Fruit fly (Drosophila melanogaster) whole organism, embryonic: ENCODE measurements around the gene Rgl.

Experiments
- ATbp ChIP-seq: fragments of 200-800 bp; sonication (Bioruptor generic); optimal IDR thresholded peaks from 2 replicates; lab custom pipeline; 2017; ENCODE audit warnings: missing biosample characterization, mild to moderate bottlenecking, missing genetic modification characterization, missing genetic modification reagents
- B-H1 ChIP-seq: fragments of 200-800 bp; sonication (Bioruptor generic); IDR thresholded peaks from 3 replicates; pipeline ENCODE4 v1.3.6; 2022; ENCODE audit warnings: missing biosample characterization, missing genetic modification characterization
- BEAF-32 ChIP-seq: fragments of 200-800 bp; sonication (Bioruptor generic); optimal IDR thresholded peaks from 3 replicates; lab custom pipeline; 2017; ENCODE audit warnings: missing biosample characterization, missing genetic modification characterization, mild to moderate bottlenecking, moderate library complexity, missing genetic modification reagents
- Bdp1 ChIP-seq: fragments of 200-800 bp; sonication (Bioruptor generic); optimal IDR thresholded peaks from 3 replicates; lab custom pipeline; 2016; ENCODE audit warnings: missing biosample characterization, missing genetic modification characterization
- CG11093 ChIP-seq: fragments of 200-800 bp; sonication (Bioruptor generic); IDR thresholded peaks from 3 replicates; pipeline ENCODE4 v1.3.6; 2022; ENCODE audit warnings: missing biosample characterization, missing genetic modification characterization
- CG11456 ChIP-seq: fragments of 200-800 bp; sonication (Bioruptor generic); IDR thresholded peaks from 3 replicates; pipeline ENCODE4 v1.3.6; 2022; ENCODE audit warnings: missing biosample characterization, missing genetic modification characterization
- CG11696 ChIP-seq: fragments of 200-800 bp; sonication (Bioruptor generic); IDR thresholded peaks from 2 replicates; pipeline ENCODE4 v1.3.6; 2022; ENCODE audit warnings: missing biosample characterization, missing genetic modification characterization
- CG12071 ChIP-seq: fragments of 200-800 bp; sonication (Bioruptor generic); optimal IDR thresholded peaks from 3 replicates; lab custom pipeline; 2018; ENCODE audit warnings: missing biosample characterization, mild to moderate bottlenecking, missing genetic modification characterization
- CG1233 ChIP-seq: fragments of 200-800 bp; sonication (Bioruptor generic); optimal IDR thresholded peaks from 4 replicates; lab custom pipeline; 2018; ENCODE audit warnings: missing biosample characterization, mild to moderate bottlenecking, missing genetic modification characterization
- CG1647 ChIP-seq: fragments of 200-800 bp; sonication (Bioruptor generic); optimal IDR thresholded peaks from 3 replicates; lab custom pipeline; 2016; ENCODE audit warnings: missing biosample characterization, missing genetic modification characterization
- CG18476 ChIP-seq: fragments of 200-800 bp; sonication (Bioruptor generic); optimal IDR thresholded peaks from 2 replicates; lab custom pipeline; 2016; ENCODE audit warnings: missing biosample characterization, mild to moderate bottlenecking, missing genetic modification characterization
- CG3065 ChIP-seq: fragments of 200-800 bp; sonication (Bioruptor generic); optimal IDR thresholded peaks from 2 replicates; lab custom pipeline; 2016; ENCODE audit warnings: missing biosample characterization, missing genetic modification characterization
- CG5180 ChIP-seq: fragments of 200-800 bp; sonication (Bioruptor generic); optimal IDR thresholded peaks from 3 replicates; lab custom pipeline; 2017; ENCODE audit warnings: missing biosample characterization, missing genetic modification characterization, mild to moderate bottlenecking, moderate library complexity, missing genetic modification reagents
- CG5245 ChIP-seq: fragments of 200-800 bp; sonication (Bioruptor generic); optimal IDR thresholded peaks from 3 replicates; lab custom pipeline; 2016; ENCODE audit warnings: missing biosample characterization, missing genetic modification characterization
- CG6175 ChIP-seq: fragments of 200-800 bp; sonication (Bioruptor generic); IDR thresholded peaks from 3 replicates; pipeline ENCODE4 v1.3.6; 2022; ENCODE audit warnings: missing biosample characterization, missing genetic modification characterization
- CG7786 ChIP-seq: fragments of 200-800 bp; sonication (Bioruptor generic); optimal IDR thresholded peaks from 2 replicates; lab custom pipeline; 2016; ENCODE audit warnings: missing biosample characterization, missing genetic modification characterization
- CG8290 ChIP-seq, 3 experiments: fragments of 200-800 bp; sonication (Bioruptor generic); optimal IDR thresholded peaks; 2 replicates each; lab custom pipeline; 2016 to 2019; ENCODE audit warnings: missing biosample characterization in 3 of 3, missing genetic modification characterization in 3 of 3, mild to moderate bottlenecking in 2 of 3, moderate library complexity in 1 of 3
- CG9215 ChIP-seq: fragments of 200-800 bp; sonication (Bioruptor generic); IDR thresholded peaks from 2 replicates; pipeline ENCODE4 v1.3.6; 2022; ENCODE audit warnings: missing biosample characterization, missing genetic modification characterization
- CG9437 ChIP-seq: fragments of 200-800 bp; sonication (Bioruptor generic); optimal IDR thresholded peaks from 2 replicates; lab custom pipeline; 2018; ENCODE audit warnings: missing biosample characterization, mild to moderate bottlenecking, missing genetic modification characterization
- CG9609 ChIP-seq: fragments of 200-800 bp; sonication (Bioruptor generic); optimal IDR thresholded peaks from 3 replicates; lab custom pipeline; 2016; ENCODE audit warnings: missing biosample characterization, missing genetic modification characterization
- CG9817 ChIP-seq: fragments of 200-800 bp; sonication (Bioruptor generic); optimal IDR thresholded peaks from 2 replicates; lab custom pipeline; 2018; ENCODE audit warnings: missing biosample characterization, mild to moderate bottlenecking, missing genetic modification characterization, moderate library complexity
- D19B ChIP-seq: fragments of 200-800 bp; sonication (Bioruptor generic); optimal IDR thresholded peaks from 2 replicates; lab custom pipeline; 2017; ENCODE audit warnings: missing biosample characterization, mild to moderate bottlenecking, missing genetic modification characterization
- Doc3 ChIP-seq: fragments of 200-800 bp; sonication (Bioruptor generic); IDR thresholded peaks from 3 replicates; pipeline ENCODE4 v1.3.6; 2022; ENCODE audit warnings: missing biosample characterization, missing genetic modification characterization; ENCODE audit not compliant: partially characterized antibody
- Dref ChIP-seq: fragments of 200-800 bp; sonication (Bioruptor generic); IDR thresholded peaks from 2 replicates; pipeline ENCODE4 v1.3.6; 2022; ENCODE audit warnings: missing biosample characterization, missing genetic modification characterization
- E2f2 ChIP-seq: fragments of 200-800 bp; sonication (Bioruptor generic); IDR thresholded peaks from 2 replicates; pipeline ENCODE4 v1.3.6; 2022; ENCODE audit warnings: missing biosample characterization, missing genetic modification characterization
- Mad ChIP-seq: fragments of 200-800 bp; sonication (Bioruptor generic); optimal IDR thresholded peaks from 2 replicates; lab custom pipeline; 2016; ENCODE audit warnings: missing biosample characterization, missing genetic modification characterization
- Rfx ChIP-seq: fragments of 200-800 bp; sonication (Bioruptor generic); IDR thresholded peaks from 2 replicates; pipeline ENCODE4 v1.3.6; 2022; ENCODE audit warnings: missing biosample characterization, missing genetic modification characterization
- Rx ChIP-seq: fragments of 200-800 bp; sonication (Bioruptor generic); IDR thresholded peaks from 2 replicates; pipeline ENCODE4 v1.3.6; 2022; ENCODE audit warnings: missing biosample characterization, missing genetic modification characterization
- Taf1 ChIP-seq: fragments of 200-800 bp; sonication (Bioruptor generic); IDR thresholded peaks from 2 replicates; pipeline ENCODE4 v1.3.6; 2022; ENCODE audit warnings: missing biosample characterization, missing genetic modification characterization
- Usf ChIP-seq: fragments of 200-800 bp; sonication (Bioruptor generic); optimal IDR thresholded peaks from 2 replicates; lab custom pipeline; 2017; ENCODE audit warnings: missing genotype, missing biosample characterization, missing genetic modification characterization
- chinmo ChIP-seq: fragments of 200-800 bp; sonication (Bioruptor generic); IDR thresholded peaks from 4 replicates; pipeline ENCODE4 v1.3.6; 2022; ENCODE audit warnings: missing biosample characterization, missing genetic modification characterization; ENCODE audit not compliant: partially characterized antibody
- dm ChIP-seq: fragments of 200-800 bp; sonication (Bioruptor generic); optimal IDR thresholded peaks from 3 replicates; lab custom pipeline; 2016; ENCODE audit warnings: missing biosample characterization, missing genetic modification characterization
- ems ChIP-seq: fragments of 200-800 bp; sonication (Bioruptor generic); optimal IDR thresholded peaks from 3 replicates; lab custom pipeline; 2016; ENCODE audit warnings: missing biosample characterization, missing genetic modification characterization
- eyg ChIP-seq: fragments of 200-800 bp; sonication (Bioruptor generic); optimal IDR thresholded peaks from 3 replicates; lab custom pipeline; 2016; ENCODE audit warnings: missing biosample characterization, missing genetic modification characterization
- fd102C ChIP-seq: fragments of 200-800 bp; sonication (Bioruptor generic); optimal IDR thresholded peaks from 2 replicates; lab custom pipeline; 2018; ENCODE audit warnings: missing biosample characterization, mild to moderate bottlenecking, missing genetic modification characterization, moderate library complexity
- gt ChIP-seq: fragments of 200-800 bp; sonication (Bioruptor generic); IDR thresholded peaks from 2 replicates; pipeline ENCODE4 v1.3.6; 2022; ENCODE audit warnings: missing biosample characterization, missing genetic modification characterization
- her ChIP-seq: fragments of 200-800 bp; sonication (Bioruptor generic); optimal IDR thresholded peaks from 2 replicates; lab custom pipeline; 2016; ENCODE audit warnings: missing biosample characterization, missing genetic modification characterization
- lilli ChIP-seq: fragments of 200-800 bp; sonication (Bioruptor generic); optimal IDR thresholded peaks from 3 replicates; lab custom pipeline; 2016; ENCODE audit warnings: missing biosample characterization, missing genetic modification characterization
- org-1 ChIP-seq: fragments of 200-800 bp; sonication (Bioruptor generic); optimal IDR thresholded peaks from 2 replicates; lab custom pipeline; 2017; ENCODE audit warnings: missing biosample characterization, missing genetic modification characterization
- phol ChIP-seq: fragments of 200-800 bp; sonication (Bioruptor generic); optimal IDR thresholded peaks from 3 replicates; lab custom pipeline; 2018; ENCODE audit warnings: missing biosample characterization, mild to moderate bottlenecking, missing genetic modification characterization, moderate library complexity
- ranshi ChIP-seq: fragments of 200-800 bp; sonication (Bioruptor generic); IDR thresholded peaks from 2 replicates; pipeline ENCODE4 v1.3.6; 2022; ENCODE audit warnings: missing biosample characterization, missing genetic modification characterization
- run ChIP-seq: fragments of 200-800 bp; sonication (Bioruptor generic); optimal IDR thresholded peaks from 3 replicates; lab custom pipeline; 2018; ENCODE audit warnings: missing biosample characterization, mild to moderate bottlenecking, missing genetic modification characterization
- tap ChIP-seq: fragments of 200-800 bp; optimal IDR thresholded peaks from 3 replicates; lab custom pipeline; 2019; ENCODE audit warnings: missing biosample characterization, mild to moderate bottlenecking, missing genetic modification characterization, moderate library complexity
- tgo ChIP-seq: fragments of 200-800 bp; sonication (Bioruptor generic); IDR thresholded peaks from 3 replicates; pipeline ENCODE4 v1.3.6; 2022; ENCODE audit warnings: missing biosample characterization, missing genetic modification characterization
- tio ChIP-seq: fragments of 200-800 bp; sonication (Bioruptor generic); optimal IDR thresholded peaks from 2 replicates; lab custom pipeline; 2017; ENCODE audit warnings: missing biosample characterization, missing genetic modification characterization, inconsistent platforms
- usp ChIP-seq: fragments of >200 bp; optimal IDR thresholded peaks from 2 replicates; lab custom pipeline; 2017; ENCODE audit warnings: missing biosample characterization, missing genetic modification characterization
- vvl ChIP-seq: fragments of 200-800 bp; sonication (Bioruptor generic); IDR thresholded peaks from 2 replicates; pipeline ENCODE4 v1.3.6; 2022; ENCODE audit warnings: missing biosample characterization, missing genetic modification characterization
- zen ChIP-seq: fragments of 200-800 bp; sonication (Bioruptor generic); optimal IDR thresholded peaks from 3 replicates; lab custom pipeline; 2018; ENCODE audit warnings: missing biosample characterization, mild to moderate bottlenecking, missing genetic modification characterization, moderate library complexity
- zfh2 ChIP-seq: fragments of 200-800 bp; sonication (Bioruptor generic); optimal IDR thresholded peaks from 2 replicates; lab custom pipeline; 2016; ENCODE audit warnings: missing biosample characterization, missing genetic modification characterization

The Rgl gene

dm6 chr3L:13923332-13924272 lies 1.5 kb downstream of the Rgl start (continued):
- no peak for TF ChIP-seq org-1 (GFP tag; lab: Kevin White, UChicago)
- TF ChIP-seq her (GFP tag; lab: Kevin White, UChicago) = peak; percentile 8
- TF ChIP-seq CG6175 (GFP tag; lab: Robert Waterston, UW) = peak; percentile 37; the same call in 2 of the 3 replicates
- TF ChIP-seq CG5245 (GFP tag; lab: Kevin White, UChicago) = no peak
- TF ChIP-seq Bdp1 (GFP tag; lab: Kevin White, UChicago) = no peak
- no peak for TF ChIP-seq dm
- TF ChIP-seq Dref (GFP tag; lab: Robert Waterston, UW) = no peak
- TF ChIP-seq CG8290 (GFP tag; optimal IDR thresholded peaks at IDR 0.05; lab: Kevin White, UChicago) = no peak
- TF ChIP-seq CG8290 (tag; optimal IDR thresholded peaks at IDR 0.05; lab: Kevin White, UChicago) = no peak
- no peak for TF ChIP-seq ATbp
- no peak for TF ChIP-seq Doc3 (GFP tag; lab: Robert Waterston, UW)
- peak; percentile 39 for TF ChIP-seq phol (tag; lab: Kevin White, UChicago)
- no peak for TF ChIP-seq fd102C (GFP tag; lab: Kevin White, UChicago)
- TF ChIP-seq CG9215 (GFP tag; lab: Robert Waterston, UW) = peak; percentile 71
- no peak for TF ChIP-seq ems (GFP tag; lab: Kevin White, UChicago)
- peak; percentile 41 for TF ChIP-seq lilli (GFP tag; lab: Kevin White, UChicago)
- no peak for TF ChIP-seq tap (tag; lab: Kevin White, UChicago)
- no peak for TF ChIP-seq CG11093
- peak; percentile 8 for TF ChIP-seq CG1233 (GFP tag; lab: Kevin White, UChicago)
- TF ChIP-seq CG11456 (GFP tag; lab: Robert Waterston, UW) = peak; percentile 77
- peak; percentile 4 for TF ChIP-seq CG9437 (GFP tag; lab: Kevin White, UChicago)
- no peak for TF ChIP-seq BEAF-32 (GFP tag; lab: Kevin White, UChicago)
- TF ChIP-seq usp (GFP tag; lab: Kevin White, UChicago) = no peak
- peak; percentile 74 for TF ChIP-seq tgo
- no peak for TF ChIP-seq run (tag; lab: Kevin White, UChicago)
- TF ChIP-seq CG18476 = peak; percentile 61
- no peak for TF ChIP-seq CG7786 (GFP tag; lab: Kevin White, UChicago)
- no peak for TF ChIP-seq D19B (GFP tag; lab: Kevin White, UChicago)
- peak; percentile 10 for TF ChIP-seq zen (tag; lab: Kevin White, UChicago)
- peak; percentile 83 for TF ChIP-seq vvl
- peak; percentile 48 for TF ChIP-seq CG9817 (tag; lab: Kevin White, UChicago)
- peak; percentile 45 for TF ChIP-seq tio (GFP tag; lab: Kevin White, UChicago)
- TF ChIP-seq CG5180 = no peak
- TF ChIP-seq Mad = no peak
- TF ChIP-seq Rfx (GFP tag; lab: Robert Waterston, UW) = peak; percentile 91
- no peak for TF ChIP-seq CG3065 (GFP tag; lab: Kevin White, UChicago)
- TF ChIP-seq CG9609 (GFP tag; lab: Kevin White, UChicago) = no peak
- TF ChIP-seq CG11696 (GFP tag; lab: Robert Waterston, UW) = peak; percentile 59; the same call in 1 of the 2 replicates
- 0 out of 4 replicates have a peak, but pooled peaks have one; percentile 42 for TF ChIP-seq chinmo (GFP tag; lab: Robert Waterston, UW)
- TF ChIP-seq ranshi = peak; percentile 57; the same call in 1 of the 2 replicates
- TF ChIP-seq CG1647 (GFP tag; lab: Kevin White, UChicago) = peak; percentile 35
- peak; percentile 74 for TF ChIP-seq Taf1 (GFP tag; lab: Robert Waterston, UW)
- no peak for TF ChIP-seq Usf
- peak; percentile 16; the same call in 1 of the 2 replicates for TF ChIP-seq E2f2
- TF ChIP-seq B-H1 (GFP tag; lab: Robert Waterston, UW) = peak; percentile 54; the same call in 2 of the 3 replicates
- no peak; the same call in 1 of the 2 replicates for TF ChIP-seq gt (GFP tag; lab: Robert Waterston, UW)
- no peak for TF ChIP-seq Rx (GFP tag; lab: Robert Waterston, UW)
- no peak for TF ChIP-seq eyg
- TF ChIP-seq CG12071 (GFP tag; lab: Kevin White, UChicago) = no peak
- peak; percentile 39 for TF ChIP-seq zfh2 (GFP tag; lab: Kevin White, UChicago)
